Worm (Caenorhabditis elegans): Measurements from ENCODE around the gene pigx-1.

Gene pigx-1

DNA sequence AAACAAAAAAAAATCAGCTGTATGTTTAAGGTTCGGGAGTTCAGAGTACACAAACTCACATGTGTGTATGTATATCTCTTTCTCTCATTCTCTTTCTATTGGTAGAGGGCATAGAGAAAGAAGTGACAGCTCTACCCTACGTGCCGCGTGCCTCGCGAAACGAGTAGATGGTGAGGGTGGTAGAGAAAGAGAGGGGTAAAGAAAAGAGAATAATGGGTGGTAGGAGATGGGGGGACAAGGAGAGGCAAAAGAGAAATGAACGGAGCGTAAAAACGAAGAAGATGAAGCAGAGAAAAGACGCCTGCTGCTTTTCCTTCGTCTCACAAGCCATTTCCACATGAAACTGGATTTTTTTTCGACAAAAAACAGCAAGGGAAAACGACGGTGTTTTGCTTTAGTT lies 3.7 kb downstream of the pigx-1 start (continued):
- peak; percentile 95 for TF ChIP-seq nhr-19 (GFP tag; conservative IDR thresholded peaks at IDR 0.05)
- TF ChIP-seq nhr-237 (tag; optimal IDR thresholded peaks at IDR 0.05): peak; percentile 83
- TF ChIP-seq isw-1 (GFP tag; IDR thresholded peaks at IDR 0.05): peak; percentile 68; the same call in 1 of the 2 replicates
- TF ChIP-seq elt-2 (tag; optimal IDR thresholded peaks at IDR 0.05): peak; percentile 62
- TF ChIP-seq ceh-82 (tag; optimal IDR thresholded peaks at IDR 0.05): peak; percentile 81 to 93 (median 84)
- no peak for TF ChIP-seq hlh-4 (tag; optimal IDR thresholded peaks at IDR 0.05)
- TF ChIP-seq mep-1 (tag; optimal IDR thresholded peaks at IDR 0.05): peak; percentile 95
- TF ChIP-seq zip-4 (GFP tag; optimal IDR thresholded peaks at IDR 0.05): peak; percentile 19
- TF ChIP-seq fkh-10 (GFP tag; optimal IDR thresholded peaks at IDR 0.05): peak; percentile 77
- no peak for TF ChIP-seq ceh-63 (GFP tag; optimal IDR thresholded peaks at IDR 0.05)
- TF ChIP-seq C34B4.2 (tag; optimal IDR thresholded peaks at IDR 0.05): no peak
- peak; percentile 22 for TF ChIP-seq mef-2 (tag; optimal IDR thresholded peaks at IDR 0.05)
- no peak for TF ChIP-seq sptf-1 (tag; optimal IDR thresholded peaks at IDR 0.05)
- TF ChIP-seq nhr-71 (tag; optimal IDR thresholded peaks at IDR 0.05): peak; percentile 98
- TF ChIP-seq irx-1 (tag; optimal IDR thresholded peaks at IDR 0.05): peak; percentile 85
- TF ChIP-seq F16B12.6 (tag; optimal IDR thresholded peaks at IDR 0.05): peak; percentile 27
- no peak for TF ChIP-seq pqm-1 (tag; optimal IDR thresholded peaks at IDR 0.05)
- peak; percentile 99 for TF ChIP-seq lin-14 (GFP tag; optimal IDR thresholded peaks at IDR 0.05)
- no peak for TF ChIP-seq ets-5 (GFP tag; IDR thresholded peaks at IDR 0.05)
- peak; percentile 59 for TF ChIP-seq hpl-2 (GFP tag; optimal IDR thresholded peaks at IDR 0.05)
- no peak for TF ChIP-seq fkh-4 (tag; optimal IDR thresholded peaks at IDR 0.05; ENCODE audit: borderline replicate concordance)
- TF ChIP-seq elt-3 (tag; optimal IDR thresholded peaks at IDR 0.05): peak in 2 of 6 experiments; percentile 56 to 84
- TF ChIP-seq unc-86 (tag; optimal IDR thresholded peaks at IDR 0.05): peak; percentile 81
- TF ChIP-seq nhr-11 (tag; optimal IDR thresholded peaks at IDR 0.05): peak; percentile 86
- TF ChIP-seq fos-1 (tag; optimal IDR thresholded peaks at IDR 0.05): peak; percentile 88
- peak in 1 of 2 experiments; percentile 49 for TF ChIP-seq ztf-11 (tag; optimal IDR thresholded peaks at IDR 0.05)
- peak; percentile 69 for TF ChIP-seq ceh-8 (GFP tag; optimal IDR thresholded peaks at IDR 0.05)
- peak; percentile 97 for TF ChIP-seq snu-23 (GFP tag; optimal IDR thresholded peaks at IDR 0.05)
- peak; percentile 93 for TF ChIP-seq swsn-7 (tag; optimal IDR thresholded peaks at IDR 0.05)
- TF ChIP-seq lin-39 (tag; optimal IDR thresholded peaks at IDR 0.05): peak; percentile 39
- TF ChIP-seq dpl-1 (GFP tag; optimal IDR thresholded peaks at IDR 0.05): peak; percentile 14 to 56 (median 37)
- TF ChIP-seq dsc-1 (tag; optimal IDR thresholded peaks at IDR 0.05): peak; percentile 91
- no peak for TF ChIP-seq efl-3 (GFP tag; optimal IDR thresholded peaks at IDR 0.05)
- TF ChIP-seq sup-37 (GFP tag; optimal IDR thresholded peaks at IDR 0.05): no peak
- no peak for TF ChIP-seq unc-62 (GFP tag; optimal IDR thresholded peaks at IDR 0.05)
- TF ChIP-seq nhr-90 (tag; optimal IDR thresholded peaks at IDR 0.05; ENCODE audit: poor library complexity): peak; percentile 80
- TF ChIP-seq nhr-12 (tag; optimal IDR thresholded peaks at IDR 0.05): no peak
- TF ChIP-seq snpc-4 (tag; optimal IDR thresholded peaks at IDR 0.05): peak; percentile 49
- TF ChIP-seq aly-2 (tag; optimal IDR thresholded peaks at IDR 0.05): peak; percentile 27
- TF ChIP-seq zag-1 (tag; optimal IDR thresholded peaks at IDR 0.05): no peak
- peak; percentile 41 for TF ChIP-seq nhr-28 (tag; optimal IDR thresholded peaks at IDR 0.05)
- peak; percentile 90 for TF ChIP-seq nhr-47 (tag; optimal IDR thresholded peaks at IDR 0.05)
- peak; percentile 66 for TF ChIP-seq mab-9 (GFP tag; IDR thresholded peaks at IDR 0.05)
- TF ChIP-seq ztf-4 (tag; optimal IDR thresholded peaks at IDR 0.05): peak; percentile 92
- TF ChIP-seq vab-15 (tag; optimal IDR thresholded peaks at IDR 0.05): peak; percentile 56
- peak; percentile 96 for TF ChIP-seq nhr-85 (tag)
- no peak for TF ChIP-seq tlp-1 (tag; optimal IDR thresholded peaks at IDR 0.05)
- peak; percentile 80 to 92 for TF ChIP-seq egl-27 (tag; optimal IDR thresholded peaks at IDR 0.05)
- peak; percentile 80 to 98 for TF ChIP-seq mdl-1 (tag; optimal IDR thresholded peaks at IDR 0.05)

Data from whole organism, L1 larva.